Worm (Caenorhabditis elegans) whole organism, L4 larva: ENCODE results near the gene F55C12.4.

Source experiments
- D1046.2 ChIP-seq: fragments of 200-800 bp; sonication (Bioruptor generic); IDR thresholded peaks from 2 replicates; pipeline ENCODE4 v1.3.6; 2022; ENCODE audit warnings: missing genetic modification characterization, missing compliant biosample characterization
- F10B5.3 ChIP-seq: sonication (generic microtip); optimal IDR thresholded peaks from 2 replicates; lab custom pipeline; 2016; ENCODE audit warnings: mild to moderate bottlenecking, missing genetic modification characterization, missing compliant biosample characterization
- F37D6.2 ChIP-seq: sonication (generic microtip); optimal IDR thresholded peaks from 2 replicates; lab custom pipeline; 2016; ENCODE audit warnings: mild to moderate bottlenecking, missing genetic modification characterization, missing compliant biosample characterization
- T26A8.4 ChIP-seq: fragments of 200-800 bp; sonication (Bioruptor generic); IDR thresholded peaks from 2 replicates; pipeline ENCODE4 v1.3.6; 2022; ENCODE audit warnings: missing genetic modification characterization, missing compliant biosample characterization
- Y48G9A.11 ChIP-seq: fragments of 200-800 bp; sonication (Bioruptor generic); IDR thresholded peaks from 2 replicates; pipeline ENCODE4 v1.3.6; 2022; ENCODE audit warnings: missing genetic modification reagents, missing genetic modification characterization, missing compliant biosample characterization
- ZK337.2 ChIP-seq: fragments of 200-800 bp; sonication (Bioruptor generic); IDR thresholded peaks from 2 replicates; pipeline ENCODE4 v1.3.6; 2022; ENCODE audit warnings: missing genetic modification reagents, missing genetic modification characterization, missing compliant biosample characterization
- ZK546.5 ChIP-seq, 2 experiments: sonication (generic microtip); optimal IDR thresholded peaks; 2 replicates each; lab custom pipeline; 2017; ENCODE audit warnings: missing biosample characterization in 2 of 2, missing genetic modification characterization in 2 of 2
- aha-1 ChIP-seq: fragments of 150-350 bp; peaks from one replicate; lab custom pipeline; 2014; ENCODE audit warnings: missing biosample characterization, missing genetic modification characterization
- ama-1 ChIP-seq: fragments of 150-350 bp; optimal IDR thresholded peaks from 2 replicates; lab custom pipeline; 2014; ENCODE audit warnings: inconsistent platforms, mixed read lengths
- arid-1 ChIP-seq: fragments of 200-800 bp; sonication (Bioruptor generic); conservative IDR thresholded peaks from 2 replicates; pipeline ENCODE4 v1.3.6; 2022; ENCODE audit warnings: missing genetic modification reagents, missing genetic modification characterization, missing compliant biosample characterization
- ceh-28 ChIP-seq: fragments of 150-350 bp; optimal IDR thresholded peaks from 2 replicates; lab custom pipeline; 2014; ENCODE audit warnings: missing biosample characterization, missing genetic modification reagents, missing genetic modification characterization
- ceh-32 ChIP-seq: sonication (generic microtip); optimal IDR thresholded peaks from 2 replicates; lab custom pipeline; 2016; ENCODE audit warnings: mild to moderate bottlenecking, missing genetic modification characterization, missing compliant biosample characterization; ENCODE audit not compliant: poor library complexity
- ceh-44 ChIP-seq: fragments of 200-800 bp; sonication (Bioruptor generic); IDR thresholded peaks from 2 replicates; pipeline ENCODE4 v1.3.6; 2022; ENCODE audit warnings: missing genetic modification reagents, missing genetic modification characterization, missing compliant biosample characterization
- ceh-82 ChIP-seq: sonication (generic microtip); optimal IDR thresholded peaks from 2 replicates; lab custom pipeline; 2017; ENCODE audit warnings: missing biosample characterization, missing genetic modification characterization
- ctbp-1 ChIP-seq: fragments of 200-800 bp; sonication (Bioruptor generic); IDR thresholded peaks from 2 replicates; pipeline ENCODE4 v1.3.6; 2022; ENCODE audit warnings: missing genetic modification reagents, missing genetic modification characterization, missing compliant biosample characterization
- daf-16 ChIP-seq, 3 experiments: sonication (generic microtip); optimal IDR thresholded peaks; 2 replicates each; lab custom pipeline; 2016 to 2017; ENCODE audit warnings: missing genetic modification characterization in 3 of 3, missing genetic modification reagents in 3 of 3, mild to moderate bottlenecking in 2 of 3, missing compliant biosample characterization in 2 of 3, missing biosample characterization in 1 of 3, moderate library complexity in 1 of 3
- dmd-6 ChIP-seq: fragments of 200-800 bp; sonication (Bioruptor generic); IDR thresholded peaks from 2 replicates; pipeline ENCODE4 v1.3.6; 2022; ENCODE audit warnings: missing genetic modification reagents, missing genetic modification characterization, missing compliant biosample characterization
- duxl-1 ChIP-seq: sonication (generic microtip); optimal IDR thresholded peaks from 2 replicates; lab custom pipeline; 2016; ENCODE audit warnings: mild to moderate bottlenecking, missing genetic modification characterization, moderate library complexity, missing compliant biosample characterization; ENCODE audit not compliant: poor library complexity
- dve-1 ChIP-seq: sonication (generic microtip); optimal IDR thresholded peaks from 2 replicates; lab custom pipeline; 2017; ENCODE audit warnings: antibody characterized with exemption, mild to moderate bottlenecking, missing genetic modification characterization, missing compliant biosample characterization; ENCODE audit not compliant: insufficient read depth
- egl-43 ChIP-seq: fragments of 200-800 bp; sonication (Bioruptor generic); IDR thresholded peaks from 2 replicates; pipeline ENCODE4 v1.3.6; 2022; ENCODE audit warnings: missing genetic modification reagents, missing genetic modification characterization, missing compliant biosample characterization
- hif-1 ChIP-seq, 2 experiments: sonication (generic microtip); optimal IDR thresholded peaks; 2 replicates each; lab custom pipeline; 2016 to 2017; ENCODE audit warnings: missing compliant biosample characterization in 2 of 2, missing genetic modification characterization in 2 of 2, missing genetic modification reagents in 2 of 2, missing genotype in 2 of 2, mild to moderate bottlenecking in 1 of 2
- hlh-11 ChIP-seq: fragments of 200-800 bp; sonication (Bioruptor generic); optimal IDR thresholded peaks from 2 replicates; lab custom pipeline; 2018; ENCODE audit warnings: mild to moderate bottlenecking, missing genetic modification characterization, missing compliant biosample characterization
- hlh-30 ChIP-seq: sonication (generic microtip); optimal IDR thresholded peaks from 2 replicates; lab custom pipeline; 2017; ENCODE audit warnings: antibody characterized with exemption, mild to moderate bottlenecking, missing genetic modification characterization, missing compliant biosample characterization; ENCODE audit not compliant: insufficient read depth
- lin-15B ChIP-seq: fragments of 150-350 bp; sonication (generic microtip); optimal IDR thresholded peaks from 3 replicates; lab custom pipeline; 2014; ENCODE audit warnings: missing biosample characterization, missing genetic modification characterization
- lin-29 ChIP-seq: fragments of 200-800 bp; sonication (Bioruptor generic); IDR thresholded peaks from 2 replicates; pipeline ENCODE4 v1.3.6; 2022; ENCODE audit warnings: missing genetic modification reagents, missing genetic modification characterization, missing compliant biosample characterization
- lin-38 ChIP-seq: fragments of 200-800 bp; sonication (Bioruptor generic); IDR thresholded peaks from 2 replicates; pipeline ENCODE4 v1.3.6; 2022; ENCODE audit warnings: missing genetic modification reagents, missing genetic modification characterization, missing compliant biosample characterization
- lir-3 ChIP-seq: sonication (generic microtip); optimal IDR thresholded peaks from 2 replicates; lab custom pipeline; 2016; ENCODE audit warnings: mild to moderate bottlenecking, missing genetic modification characterization, missing compliant biosample characterization
- madf-9 ChIP-seq: fragments of 200-800 bp; sonication (Bioruptor generic); conservative IDR thresholded peaks from 2 replicates; pipeline ENCODE4 v1.3.6; 2022; ENCODE audit warnings: missing genetic modification reagents, missing genetic modification characterization, missing compliant biosample characterization
- mdl-1 ChIP-seq, 2 experiments: fragments of 150-350 bp in 1 of 2; sonication (generic microtip) in 1 of 2; optimal IDR thresholded peaks; 2 replicates each; lab custom pipeline; 2014 to 2017; ENCODE audit warnings: missing biosample characterization in 2 of 2, missing genetic modification characterization in 2 of 2
- mep-1 ChIP-seq: fragments of 150-350 bp; sonication (generic microtip); optimal IDR thresholded peaks from 3 replicates; lab custom pipeline; 2014; ENCODE audit warnings: missing biosample characterization, missing genetic modification characterization
- mxl-3 ChIP-seq: fragments of 200-800 bp; sonication (Bioruptor generic); optimal IDR thresholded peaks from 2 replicates; lab custom pipeline; 2018; ENCODE audit warnings: mild to moderate bottlenecking, missing genetic modification characterization, missing compliant biosample characterization
- nhr-102 ChIP-seq: sonication (generic microtip); optimal IDR thresholded peaks from 2 replicates; lab custom pipeline; 2016; ENCODE audit warnings: mild to moderate bottlenecking, missing genetic modification characterization, moderate library complexity, missing compliant biosample characterization
- nhr-28 ChIP-seq: fragments of 150-350 bp; optimal IDR thresholded peaks from 2 replicates; lab custom pipeline; 2014; ENCODE audit warnings: missing biosample characterization, missing genetic modification characterization
- nhr-48 ChIP-seq: sonication (generic microtip); optimal IDR thresholded peaks from 2 replicates; lab custom pipeline; 2016; ENCODE audit warnings: mild to moderate bottlenecking, missing genetic modification characterization, missing compliant biosample characterization
- nhr-76 ChIP-seq: fragments of 150-350 bp; optimal IDR thresholded peaks from 2 replicates; lab custom pipeline; 2014; ENCODE audit warnings: missing biosample characterization, missing genetic modification characterization
- pha-4 ChIP-seq, 2 experiments: fragments of 150-350 bp in 1 of 2; fragments of 200-800 bp in 1 of 2; sonication (Bioruptor generic) in 1 of 2; IDR thresholded peaks in 1 of 2; optimal IDR thresholded peaks in 1 of 2; 2 replicates each; pipeline versions ENCODE4 v1.3.6 to Lab custom; 2014 to 2022; ENCODE audit warnings: missing genetic modification characterization in 2 of 2, missing genetic modification reagents in 2 of 2, missing biosample characterization in 1 of 2, missing compliant biosample characterization in 1 of 2
- pqm-1 ChIP-seq: sonication (generic microtip); optimal IDR thresholded peaks from 2 replicates; lab custom pipeline; 2017; ENCODE audit warnings: missing biosample characterization, missing genetic modification characterization
- rbr-2 ChIP-seq: sonication (generic microtip); optimal IDR thresholded peaks from 2 replicates; lab custom pipeline; 2016; ENCODE audit warnings: missing genotype, missing genetic modification characterization, missing compliant biosample characterization
- set-16 ChIP-seq: fragments of 200-800 bp; sonication (Bioruptor generic); IDR thresholded peaks from 2 replicates; pipeline ENCODE4 v1.3.6; 2022; ENCODE audit warnings: missing genetic modification reagents, missing genetic modification characterization, missing compliant biosample characterization
- spr-1 ChIP-seq: sonication (generic microtip); optimal IDR thresholded peaks from 2 replicates; lab custom pipeline; 2016; ENCODE audit warnings: mild to moderate bottlenecking, missing genetic modification characterization, missing compliant biosample characterization
- unc-39 ChIP-seq: sonication (generic microtip); optimal IDR thresholded peaks from 2 replicates; lab custom pipeline; 2017; ENCODE audit warnings: missing biosample characterization, missing genetic modification characterization
- unc-62 ChIP-seq, 3 experiments: fragments of 150-350 bp in 1 of 3; sonication (generic microtip); optimal IDR thresholded peaks in 2 of 3; peaks in 1 of 3; 1 replicate in 1 of 3; 2 replicates in 2 of 3; lab custom pipeline; 2014 to 2017; ENCODE audit warnings: missing biosample characterization in 3 of 3, missing genetic modification characterization in 3 of 3, missing genetic modification reagents in 3 of 3, missing genotype in 1 of 3

F55C12.4 gene

ce11 chrII:5901407-5902026, 43.3 kb upstream of the F55C12.4 start (continued):
- TF ChIP-seq unc-62 (GFP tag; optimal IDR thresholded peaks at IDR 0.05 in 1 of 2; lab: Kevin White, UChicago) (peak in 1 of 2 experiments; percentile 93), unc-62 (tag; optimal IDR thresholded peaks at IDR 0.05; lab: Kevin White, UChicago) (no peak), arid-1 (GFP tag; lab: Robert Waterston, UW) (0 out of 2 replicates have a peak, but pooled peaks have one; percentile 43), ctbp-1 (GFP tag; lab: Robert Waterston, UW) (peak; percentile 81), ZK546.5 (tag; optimal IDR thresholded peaks at IDR 0.05; lab: Kevin White, UChicago) (no peak), nhr-28 (peak; percentile 36), ceh-28 (tag; lab: Kevin White, UChicago) (no peak), dve-1 (tag; lab: Kevin White, UChicago) (peak; percentile 56), rbr-2 (tag; lab: Kevin White, UChicago) (peak; percentile 74), lin-29 (GFP tag; lab: Robert Waterston, UW) (0 out of 2 replicates have a peak, but pooled peaks have one; percentile 43), F37D6.2 (tag; lab: Kevin White, UChicago) (peak; percentile 71), dmd-6 (GFP tag; lab: Robert Waterston, UW) (no peak), T26A8.4 (peak; percentile 56; the same call in 1 of the 2 replicates), madf-9 (GFP tag; lab: Robert Waterston, UW) (peak; percentile 98), mxl-3 (GFP tag; lab: Kevin White, UChicago) (peak; percentile 47), hlh-30 (peak; percentile 22), ceh-32 (tag; lab: Kevin White, UChicago) (peak; percentile 27), spr-1 (tag; lab: Kevin White, UChicago) (peak; percentile 58), egl-43 (GFP tag; lab: Robert Waterston, UW) (peak; percentile 89), lin-38 (GFP tag; lab: Robert Waterston, UW) (peak; percentile 32), pha-4 (GFP tag; IDR thresholded peaks at IDR 0.05; lab: Robert Waterston, UW) (peak; percentile 61), pha-4 (tag; optimal IDR thresholded peaks at IDR 0.05; lab: Kevin White, UChicago) (no peak), ceh-44 (GFP tag; lab: Robert Waterston, UW) (no peak), F10B5.3 (tag; lab: Kevin White, UChicago) (peak; percentile 55), lin-15B (tag; lab: Kevin White, UChicago) (no peak), hif-1 (tag; optimal IDR thresholded peaks at IDR 0.05; lab: Kevin White, UChicago) (peak in 1 of 2 experiments; percentile 65), set-16 (GFP tag; lab: Robert Waterston, UW) (peak; percentile 99), ceh-82 (tag; lab: Kevin White, UChicago) (no peak), mep-1 (peak; percentile 65), nhr-48 (peak; percentile 71), mdl-1 (tag; optimal IDR thresholded peaks at IDR 0.05; lab: Kevin White, UChicago) (peak; percentile 60 to 61), nhr-76 (tag; lab: Kevin White, UChicago) (no peak), Y48G9A.11 (no peak), duxl-1 (tag; lab: Kevin White, UChicago) (no peak), D1046.2 (0 out of 2 replicates have a peak, but pooled peaks have one; percentile 46), lir-3 (tag; lab: Kevin White, UChicago) (no peak)
- TF ChIP-seq, all 104 proteins: peak for 33

ce11 chrII:5899865-5900486, 41.8 kb upstream of the F55C12.4 start:
- TF ChIP-seq hlh-11 (tag; lab: Kevin White, UChicago): peak; percentile 25
- peak; percentile 97 for TF ChIP-seq aha-1
- TF ChIP-seq ZK337.2 (GFP tag; lab: Robert Waterston, UW): no peak
- no peak for TF ChIP-seq ama-1 (lab: Kevin White, UChicago)
- no peak for TF ChIP-seq unc-39 (tag; lab: Kevin White, UChicago)
- TF ChIP-seq daf-16 (GFP tag; optimal IDR thresholded peaks at IDR 0.05; lab: Kevin White, UChicago): no peak
- TF ChIP-seq daf-16 (tag; optimal IDR thresholded peaks at IDR 0.05; lab: Kevin White, UChicago): peak; percentile 29
- TF ChIP-seq nhr-28: peak; percentile 67
- peak; percentile 30 for TF ChIP-seq pqm-1
- no peak for TF ChIP-seq nhr-102 (tag; lab: Kevin White, UChicago)
- TF ChIP-seq, all 104 proteins: peak for 5
